Worm (Caenorhabditis elegans) whole organism, mixed stage, embryonic: Measurements from ENCODE around the gene T05C1.1.

ENCODE experiments used
- cnd-1 ChIP-seq: fragments of 200-800 bp; sonication (Bioruptor generic); optimal IDR thresholded peaks from 2 replicates; lab custom pipeline; 2018; ENCODE audit warnings: mild to moderate bottlenecking, missing genetic modification characterization, missing compliant biosample characterization
- flh-1 ChIP-seq: fragments of 200-800 bp; sonication (Bioruptor generic); optimal IDR thresholded peaks from 2 replicates; lab custom pipeline; 2018; ENCODE audit warnings: mild to moderate bottlenecking, missing genetic modification characterization, moderate library complexity, missing compliant biosample characterization
- lsy-2 ChIP-seq: fragments of 150-350 bp; optimal IDR thresholded peaks from 2 replicates; lab custom pipeline; 2014; ENCODE audit warnings: missing biosample characterization, missing genetic modification characterization
- snpc-4 ChIP-seq: fragments of 150-350 bp; optimal IDR thresholded peaks from 2 replicates; lab custom pipeline; 2014; ENCODE audit warnings: missing biosample characterization, missing genetic modification characterization
- ztf-11 ChIP-seq: fragments of 150-350 bp; optimal IDR thresholded peaks from 2 replicates; lab custom pipeline; 2014; ENCODE audit warnings: missing biosample characterization, missing genetic modification characterization

- TF ChIP-seq cnd-1 (tag; lab: Kevin White, UChicago) (no peak), lsy-2 (peak; percentile 89), ztf-11 (tag; lab: Kevin White, UChicago) (no peak), snpc-4 (tag; lab: Kevin White, UChicago) (no peak), flh-1 (no peak)
Measured at ce11 chrII:4518300-4518907, 40.0 kb downstream of the T05C1.1 start, which contains the start of gene hlh-1.
